Fruit fly (Drosophila melanogaster) whole organism, embryonic: ENCODE measurements around the gene mEFTs.

Source experiments
- Asciz ChIP-seq: fragments of 200-800 bp; sonication (Bioruptor generic); optimal IDR thresholded peaks from 2 replicates; lab custom pipeline; 2017; ENCODE audit warnings: missing biosample characterization, mild to moderate bottlenecking, missing genetic modification characterization, missing genetic modification reagents
- Awh ChIP-seq: fragments of 200-800 bp; sonication (Bioruptor generic); IDR thresholded peaks from 2 replicates; pipeline ENCODE4, ENCODE4 v1.3.6; 2022; ENCODE audit warnings: missing biosample characterization, missing genetic modification characterization
- CG1024 ChIP-seq: fragments of 200-800 bp; sonication (Bioruptor generic); IDR thresholded peaks from 2 replicates; pipeline ENCODE4 v1.3.6; 2022; ENCODE audit warnings: missing biosample characterization, missing genetic modification characterization
- CG10959 ChIP-seq: fragments of 200-800 bp; sonication (Bioruptor generic); IDR thresholded peaks from 2 replicates; pipeline ENCODE4 v1.3.6; 2022; ENCODE audit warnings: missing biosample characterization, missing genetic modification characterization
- CG11560 ChIP-seq: fragments of 200-800 bp; sonication (Bioruptor generic); IDR thresholded peaks from 3 replicates; pipeline ENCODE4 v1.3.6; 2022; ENCODE audit warnings: missing biosample characterization, missing genetic modification characterization
- CG12236 ChIP-seq: fragments of 200-800 bp; sonication (Bioruptor generic); optimal IDR thresholded peaks from 2 replicates; lab custom pipeline; 2016; ENCODE audit warnings: missing biosample characterization, missing genetic modification characterization
- CG12769 ChIP-seq: fragments of 200-800 bp; sonication (Bioruptor generic); optimal IDR thresholded peaks from 2 replicates; lab custom pipeline; 2019; ENCODE audit warnings: missing biosample characterization, mild to moderate bottlenecking, missing genetic modification characterization, moderate library complexity
- CG15011 ChIP-seq: fragments of 200-800 bp; sonication (Bioruptor generic); optimal IDR thresholded peaks from 3 replicates; lab custom pipeline; 2018; ENCODE audit warnings: missing biosample characterization, mild to moderate bottlenecking, missing genetic modification characterization
- CG1647 ChIP-seq: fragments of 200-800 bp; sonication (Bioruptor generic); optimal IDR thresholded peaks from 3 replicates; lab custom pipeline; 2016; ENCODE audit warnings: missing biosample characterization, missing genetic modification characterization
- CG17385 ChIP-seq: fragments of 200-800 bp; sonication (Bioruptor generic); optimal IDR thresholded peaks from 3 replicates; lab custom pipeline; 2018; ENCODE audit warnings: missing biosample characterization, mild to moderate bottlenecking, missing genetic modification characterization
- CG2202 ChIP-seq: fragments of 200-800 bp; sonication (Bioruptor generic); optimal IDR thresholded peaks from 2 replicates; lab custom pipeline; 2018; ENCODE audit warnings: missing biosample characterization, mild to moderate bottlenecking, missing genetic modification characterization
- CG2678 ChIP-seq: fragments of 200-800 bp; sonication (Bioruptor generic); optimal IDR thresholded peaks from 3 replicates; lab custom pipeline; 2019; ENCODE audit warnings: missing biosample characterization, mild to moderate bottlenecking, missing genetic modification characterization, moderate library complexity
- CG30020 ChIP-seq: fragments of 200-800 bp; optimal IDR thresholded peaks from 2 replicates; lab custom pipeline; 2019; ENCODE audit warnings: missing biosample characterization, mild to moderate bottlenecking, missing genetic modification characterization, moderate library complexity
- CG3065 ChIP-seq: fragments of 200-800 bp; sonication (Bioruptor generic); optimal IDR thresholded peaks from 2 replicates; lab custom pipeline; 2016; ENCODE audit warnings: missing biosample characterization, missing genetic modification characterization
- CG3281 ChIP-seq: fragments of 200-800 bp; sonication (Bioruptor generic); optimal IDR thresholded peaks from 3 replicates; lab custom pipeline; 2017; ENCODE audit warnings: missing biosample characterization, mild to moderate bottlenecking, missing genetic modification characterization
- CG3407 ChIP-seq: fragments of 200-800 bp; sonication (Bioruptor generic); optimal IDR thresholded peaks from 2 replicates; lab custom pipeline; 2018; ENCODE audit warnings: missing biosample characterization, mild to moderate bottlenecking, missing genetic modification characterization
- CG34224 ChIP-seq: fragments of 200-800 bp; sonication (Bioruptor generic); IDR thresholded peaks from 3 replicates; pipeline ENCODE4 v1.3.6; 2022; ENCODE audit warnings: missing biosample characterization, missing genetic modification characterization; ENCODE audit not compliant: partially characterized antibody
- CG5180 ChIP-seq: fragments of 200-800 bp; sonication (Bioruptor generic); optimal IDR thresholded peaks from 3 replicates; lab custom pipeline; 2017; ENCODE audit warnings: missing biosample characterization, missing genetic modification characterization, mild to moderate bottlenecking, moderate library complexity, missing genetic modification reagents
- CG5245 ChIP-seq: fragments of 200-800 bp; sonication (Bioruptor generic); optimal IDR thresholded peaks from 3 replicates; lab custom pipeline; 2016; ENCODE audit warnings: missing biosample characterization, missing genetic modification characterization
- CG6854 ChIP-seq: fragments of 200-800 bp; sonication (Bioruptor generic); optimal IDR thresholded peaks from 3 replicates; lab custom pipeline; 2017; ENCODE audit warnings: missing biosample characterization, mild to moderate bottlenecking, missing genetic modification characterization
- CoRest ChIP-seq: fragments of 200-800 bp; sonication (Bioruptor generic); optimal IDR thresholded peaks from 3 replicates; lab custom pipeline; 2018; ENCODE audit warnings: missing biosample characterization, mild to moderate bottlenecking, missing genetic modification characterization, moderate library complexity
- Ets97D ChIP-seq: fragments of 200-800 bp; sonication (Bioruptor generic); optimal IDR thresholded peaks from 3 replicates; lab custom pipeline; 2016; ENCODE audit warnings: missing biosample characterization, missing genetic modification characterization
- HLH3B ChIP-seq: fragments of 200-800 bp; sonication (Bioruptor generic); IDR thresholded peaks from 2 replicates; pipeline ENCODE4 v1.3.6; 2022; ENCODE audit warnings: missing biosample characterization, missing genetic modification characterization
- Hr39 ChIP-seq: fragments of >200 bp; optimal IDR thresholded peaks from 2 replicates; lab custom pipeline; 2017
- MTF-1 ChIP-seq: fragments of 200-800 bp; sonication (Bioruptor generic); optimal IDR thresholded peaks from 2 replicates; lab custom pipeline; 2018; ENCODE audit warnings: missing biosample characterization, mild to moderate bottlenecking, missing genetic modification characterization, borderline replicate concordance
- Mes4 ChIP-seq: fragments of 200-800 bp; sonication (Bioruptor generic); optimal IDR thresholded peaks from 2 replicates; lab custom pipeline; 2016; ENCODE audit warnings: missing biosample characterization, missing genetic modification characterization
- Mrtf ChIP-seq: fragments of 200-800 bp; sonication (Bioruptor generic); IDR thresholded peaks from 3 replicates; pipeline ENCODE4 v1.3.6; 2022; ENCODE audit warnings: missing biosample characterization, missing genetic modification characterization
- Ptx1 ChIP-seq: fragments of 200-800 bp; sonication (Bioruptor generic); IDR thresholded peaks from 2 replicates; pipeline ENCODE4 v1.3.6; 2022; ENCODE audit warnings: missing biosample characterization, missing genetic modification characterization
- Side ChIP-seq: fragments of 200-800 bp; sonication (Bioruptor generic); optimal IDR thresholded peaks from 2 replicates; lab custom pipeline; 2016; ENCODE audit warnings: missing biosample characterization, missing genetic modification characterization
- Spps ChIP-seq: fragments of 200-800 bp; sonication (Bioruptor generic); optimal IDR thresholded peaks from 2 replicates; lab custom pipeline; 2018; ENCODE audit warnings: missing biosample characterization, mild to moderate bottlenecking, missing genetic modification characterization
- TFAM ChIP-seq: fragments of 200-800 bp; sonication (Bioruptor generic); optimal IDR thresholded peaks from 2 replicates; lab custom pipeline; 2017; ENCODE audit warnings: missing biosample characterization, missing genetic modification characterization, inconsistent platforms
- al ChIP-seq: fragments of 200-800 bp; sonication (Bioruptor generic); IDR thresholded peaks from 2 replicates; pipeline ENCODE4 v1.3.6; 2022; ENCODE audit warnings: missing biosample characterization, missing genetic modification characterization
- cas ChIP-seq: fragments of 200-800 bp; sonication (Bioruptor generic); IDR thresholded peaks from 2 replicates; pipeline ENCODE4 v1.3.6; 2022; ENCODE audit warnings: missing biosample characterization, missing genetic modification characterization
- cwo ChIP-seq: fragments of 200-800 bp; sonication (Bioruptor generic); optimal IDR thresholded peaks from 3 replicates; lab custom pipeline; 2017; ENCODE audit warnings: missing biosample characterization, missing genetic modification characterization, mild to moderate bottlenecking, moderate library complexity, missing genetic modification reagents
- ems ChIP-seq: fragments of 200-800 bp; sonication (Bioruptor generic); optimal IDR thresholded peaks from 3 replicates; lab custom pipeline; 2016; ENCODE audit warnings: missing biosample characterization, missing genetic modification characterization
- gem ChIP-seq: fragments of 200-800 bp; sonication (Bioruptor generic); optimal IDR thresholded peaks from 2 replicates; lab custom pipeline; 2019; ENCODE audit warnings: missing biosample characterization, mild to moderate bottlenecking, missing genetic modification characterization, moderate library complexity
- gro ChIP-seq: fragments of 200-800 bp; sonication (Bioruptor generic); optimal IDR thresholded peaks from 2 replicates; lab custom pipeline; 2016; ENCODE audit warnings: missing biosample characterization, missing genetic modification characterization
- jigr1 ChIP-seq: fragments of 200-800 bp; sonication (Bioruptor generic); IDR thresholded peaks from 3 replicates; pipeline ENCODE4 v1.3.6; 2022; ENCODE audit warnings: missing biosample characterization, missing genetic modification characterization
- mirr ChIP-seq: fragments of 200-800 bp; sonication (Bioruptor generic); optimal IDR thresholded peaks from 3 replicates; lab custom pipeline; 2018; ENCODE audit warnings: missing biosample characterization, mild to moderate bottlenecking, missing genetic modification characterization
- onecut ChIP-seq: fragments of 200-800 bp; sonication (Bioruptor generic); IDR thresholded peaks from 2 replicates; pipeline ENCODE4 v1.3.6; 2022; ENCODE audit warnings: missing biosample characterization, missing genetic modification characterization
- peb ChIP-seq: fragments of 200-800 bp; sonication (Bioruptor generic); IDR thresholded peaks from 2 replicates; pipeline ENCODE4 v1.3.6; 2022; ENCODE audit warnings: missing biosample characterization, missing genetic modification characterization
- salm ChIP-seq: fragments of 200-800 bp; sonication (Bioruptor generic); optimal IDR thresholded peaks from 2 replicates; lab custom pipeline; 2018; ENCODE audit warnings: missing biosample characterization, mild to moderate bottlenecking, missing genetic modification characterization
- sisA ChIP-seq: fragments of 200-800 bp; sonication (Bioruptor generic); IDR thresholded peaks from 2 replicates; pipeline ENCODE4 v1.3.6; 2022; ENCODE audit warnings: missing biosample characterization, missing genetic modification characterization
- slbo ChIP-seq: fragments of 200-800 bp; sonication (Bioruptor generic); IDR thresholded peaks from 2 replicates; pipeline ENCODE4 v1.3.6; 2022; ENCODE audit warnings: missing biosample characterization, missing genetic modification characterization
- sr ChIP-seq: fragments of 200-800 bp; sonication (Bioruptor generic); IDR thresholded peaks from 3 replicates; pipeline ENCODE4 v1.3.6; 2022; ENCODE audit warnings: missing biosample characterization, missing genetic modification characterization
- ssp ChIP-seq: fragments of 200-800 bp; sonication (Bioruptor generic); IDR thresholded peaks from 2 replicates; pipeline ENCODE4 v1.3.6; 2022; ENCODE audit warnings: missing biosample characterization, missing genetic modification characterization
- tap ChIP-seq: fragments of 200-800 bp; optimal IDR thresholded peaks from 3 replicates; lab custom pipeline; 2019; ENCODE audit warnings: missing biosample characterization, mild to moderate bottlenecking, missing genetic modification characterization, moderate library complexity
- tna ChIP-seq: fragments of 200-800 bp; sonication (Bioruptor generic); IDR thresholded peaks from 2 replicates; pipeline ENCODE4 v1.3.6; 2022; ENCODE audit warnings: missing biosample characterization, missing genetic modification characterization; ENCODE audit not compliant: partially characterized antibody
- wdn ChIP-seq: fragments of 200-800 bp; sonication (Bioruptor generic); IDR thresholded peaks from 2 replicates; pipeline ENCODE4 v1.3.6; 2022; ENCODE audit warnings: missing biosample characterization, missing genetic modification characterization
- zfh2 ChIP-seq: fragments of 200-800 bp; sonication (Bioruptor generic); optimal IDR thresholded peaks from 2 replicates; lab custom pipeline; 2016; ENCODE audit warnings: missing biosample characterization, missing genetic modification characterization

Gene mEFTs

DNA sequence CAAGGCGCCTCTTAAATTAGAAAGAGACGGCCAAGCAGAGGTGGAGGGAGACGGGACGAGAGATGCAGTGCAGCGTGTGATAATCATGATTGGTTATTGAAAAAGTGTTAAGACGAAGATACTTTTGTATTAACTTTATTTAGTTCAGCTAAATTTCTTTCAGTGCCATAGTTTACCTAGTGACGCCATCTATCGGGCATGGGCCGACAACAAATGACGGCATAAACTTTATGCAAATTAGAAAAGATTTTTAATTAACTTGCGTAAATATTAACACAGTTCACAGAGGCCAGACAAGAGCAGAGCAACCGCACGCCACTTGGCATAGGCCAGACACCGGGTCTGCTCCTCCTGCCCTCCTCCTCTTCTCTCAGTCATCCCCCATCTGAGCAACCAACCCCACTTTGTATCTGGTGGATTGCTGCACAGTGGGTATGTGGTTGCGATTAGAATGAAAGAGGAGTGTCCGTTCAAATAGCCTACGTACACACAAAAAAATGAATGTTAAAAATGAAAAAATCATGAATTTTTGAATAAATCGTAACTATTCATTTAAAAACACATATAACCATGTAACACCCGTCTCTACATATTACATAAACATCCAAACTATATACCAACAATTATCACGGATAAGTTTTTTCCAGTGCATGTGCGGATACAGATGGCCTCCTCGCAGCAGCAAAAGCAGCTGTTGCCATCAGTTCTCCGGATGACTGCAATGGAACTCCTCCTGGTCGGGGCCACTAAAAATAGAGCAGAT lies 34.8 kb downstream of the mEFTs start (continued):
- TF ChIP-seq CG12236 (peak; percentile 75), CG30020 (tag; lab: Kevin White, UChicago) (no peak), al (GFP tag; lab: Robert Waterston, UW) (peak; percentile 18; the same call in 1 of the 2 replicates), Hr39 (no peak), slbo (GFP tag; lab: Robert Waterston, UW) (no peak; the same call in 1 of the 2 replicates), ssp (GFP tag; lab: Robert Waterston, UW) (peak; percentile 74), cas (GFP tag; lab: Robert Waterston, UW) (peak; percentile 52; the same call in 1 of the 2 replicates), Mes4 (GFP tag; lab: Kevin White, UChicago) (peak; percentile 64), CG2202 (peak; percentile 77), Mrtf (GFP tag; lab: Robert Waterston, UW) (peak; percentile 76; the same call in 2 of the 3 replicates), CG3281 (GFP tag; lab: Kevin White, UChicago) (peak; percentile 75), Ptx1 (peak; percentile 85), jigr1 (0 out of 3 replicates have a peak, but pooled peaks have one; percentile 43), sisA (GFP tag; lab: Robert Waterston, UW) (peak; percentile 80), onecut (GFP tag; lab: Robert Waterston, UW) (no peak), CG6854 (GFP tag; lab: Kevin White, UChicago) (peak; percentile 54), Ets97D (GFP tag; lab: Kevin White, UChicago) (peak; percentile 59), CG2678 (peak; percentile 89), Asciz (GFP tag; lab: Kevin White, UChicago) (peak; percentile 74), wdn (GFP tag; lab: Robert Waterston, UW) (peak; percentile 67), HLH3B (peak; percentile 87), CG12769 (tag; lab: Kevin White, UChicago) (peak; percentile 86), TFAM (GFP tag; lab: Kevin White, UChicago) (peak; percentile 4), CG3065 (peak; percentile 20), CG10959 (GFP tag; lab: Robert Waterston, UW) (peak; percentile 71), Spps (tag; lab: Kevin White, UChicago) (peak; percentile 61), tna (GFP tag; lab: Robert Waterston, UW) (no peak), gem (tag; lab: Kevin White, UChicago) (peak; percentile 91), gro (peak; percentile 40), Side (GFP tag; lab: Kevin White, UChicago) (peak; percentile 81), cwo (GFP tag; lab: Kevin White, UChicago) (peak; percentile 78), CoRest (tag; lab: Kevin White, UChicago) (peak; percentile 86), CG5180 (GFP tag; lab: Kevin White, UChicago) (peak; percentile 64), tap (tag; lab: Kevin White, UChicago) (peak; percentile 79), MTF-1 (GFP tag; lab: Kevin White, UChicago) (peak; percentile 52), salm (tag; lab: Kevin White, UChicago) (no peak), ems (peak; percentile 70), CG1647 (GFP tag; lab: Kevin White, UChicago) (peak; percentile 73), CG1024 (peak; percentile 75), mirr (GFP tag; lab: Kevin White, UChicago) (no peak), CG15011 (peak; percentile 41), CG5245 (GFP tag; lab: Kevin White, UChicago) (peak; percentile 68), Awh (peak; percentile 62; the same call in 1 of the 2 replicates), CG11560 (peak; percentile 48; the same call in 1 of the 3 replicates), zfh2 (GFP tag; lab: Kevin White, UChicago) (no peak), CG3407 (GFP tag; lab: Kevin White, UChicago) (peak; percentile 58), peb (GFP tag; lab: Robert Waterston, UW) (peak; percentile 60; the same call in 1 of the 2 replicates), CG17385 (GFP tag; lab: Kevin White, UChicago) (peak; percentile 78), CG34224 (no peak), sr (no peak)
